Worm (Caenorhabditis elegans): ENCODE data around the gene C34D4.10.
A peak's percentile ranks its signal among the peaks of the same experiment; 100 is the strongest.

Gene C34D4.10

DNA sequence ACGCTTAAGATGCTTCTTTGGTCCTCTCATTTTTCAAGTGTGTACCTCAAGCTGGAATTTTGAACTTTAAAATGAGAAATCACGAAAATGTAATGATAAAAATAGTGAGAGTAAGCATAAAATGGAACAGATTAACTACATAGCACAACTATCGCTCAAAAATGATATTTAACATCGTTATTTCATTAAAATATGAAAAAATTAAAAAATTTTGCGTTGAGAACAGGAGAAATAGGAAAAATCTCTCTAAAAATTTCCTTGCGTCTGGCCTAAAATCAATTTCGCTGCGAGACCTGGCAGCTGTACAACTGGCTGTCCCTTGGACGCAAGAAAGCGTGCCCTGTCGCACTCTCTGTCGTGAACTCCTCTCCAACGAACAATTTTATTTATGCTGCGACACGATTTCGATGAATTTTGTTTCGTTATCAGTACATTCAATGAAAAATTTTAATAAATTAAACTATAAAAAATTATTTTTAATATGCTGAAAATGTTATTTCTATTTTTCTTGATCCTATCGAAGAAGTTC is 36.5 kb downstream of the C34D4.10 start, which contains the start of gene rps-4 (continued):
- no peak for TF ChIP-seq Y55F3AM.14 (GFP tag; optimal IDR thresholded peaks at IDR 0.05)
- peak; percentile 66 for TF ChIP-seq nhr-6 (tag; optimal IDR thresholded peaks at IDR 0.05)

DNA sequence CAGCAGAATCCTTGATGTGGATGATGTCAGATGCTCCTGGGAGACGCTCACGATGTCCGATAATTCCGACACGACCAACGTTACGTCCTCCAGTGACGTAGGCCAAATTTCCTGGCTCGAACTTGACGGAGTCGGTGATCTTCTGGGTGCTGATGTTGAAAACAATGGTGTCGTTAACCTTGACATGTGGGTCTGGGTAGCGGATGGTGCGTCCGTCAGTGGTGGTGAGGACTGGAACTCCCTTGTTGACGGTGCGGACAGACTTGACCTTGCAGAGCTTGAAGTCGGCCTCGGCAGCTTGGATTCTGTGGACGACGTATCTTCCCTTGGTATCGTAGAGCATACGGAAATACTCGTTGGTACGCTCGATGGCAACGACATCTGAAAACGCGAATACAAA is 37.2 kb downstream of the C34D4.10 start:
- TF ChIP-seq F13H6.1 (tag; optimal IDR thresholded peaks at IDR 0.05) (no peak), dmd-4 (tag; optimal IDR thresholded peaks at IDR 0.05) (no peak), Y55F3AM.14 (GFP tag; optimal IDR thresholded peaks at IDR 0.05) (no peak), ceh-82 (tag; optimal IDR thresholded peaks at IDR 0.05) (no peak), R02D3.7 (tag; optimal IDR thresholded peaks at IDR 0.05) (no peak), peb-1 (tag; optimal IDR thresholded peaks at IDR 0.05) (no peak), gmeb-1 (tag; optimal IDR thresholded peaks at IDR 0.05) (no peak), sem-4 (tag; optimal IDR thresholded peaks at IDR 0.05) (no peak), lin-39 (tag; optimal IDR thresholded peaks at IDR 0.05) (no peak), ama-1 (optimal IDR thresholded peaks at IDR 0.05) (no peak), nhr-11 (tag; optimal IDR thresholded peaks at IDR 0.05) (no peak), mbf-1 (tag; optimal IDR thresholded peaks at IDR 0.05) (no peak), nhr-12 (tag; optimal IDR thresholded peaks at IDR 0.05) (no peak), elt-3 (tag; optimal IDR thresholded peaks at IDR 0.05) (no peak), nhr-25 (tag; optimal IDR thresholded peaks at IDR 0.05) (no peak), blmp-1 (tag; optimal IDR thresholded peaks at IDR 0.05; ENCODE audit: insufficient read depth) (no peak), mab-5 (tag; optimal IDR thresholded peaks at IDR 0.05) (no peak)

DNA sequence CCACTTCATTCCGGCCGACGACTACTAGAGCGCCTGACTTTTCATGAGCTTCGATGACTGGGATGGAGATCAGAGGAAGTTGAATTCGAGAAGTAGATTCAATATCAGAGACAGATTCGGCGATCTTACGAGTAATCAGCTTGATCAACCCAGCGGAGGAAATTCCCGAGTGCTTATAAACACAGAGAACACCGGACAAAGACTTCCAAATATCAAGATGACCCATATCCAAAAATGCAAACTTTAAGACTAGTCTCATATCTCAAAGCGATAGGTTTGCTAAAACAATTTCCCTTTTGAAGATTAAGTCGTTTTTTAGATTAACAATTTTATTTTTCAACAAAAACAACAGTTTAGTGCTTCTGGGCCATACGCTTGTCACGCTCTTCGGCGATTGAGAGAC is 37.8 kb downstream of the C34D4.10 start, which contains the start of gene Y43B11AR.3:
Y43B11AR.3 (minus strand) TSS at position 335 of the 403 bp plus-strand sequence.
- TF ChIP-seq ceh-82 (tag; optimal IDR thresholded peaks at IDR 0.05), result no peak
- TF ChIP-seq nhr-11 (tag; optimal IDR thresholded peaks at IDR 0.05), result peak; percentile 33
- no peak for TF ChIP-seq ztf-4 (tag; optimal IDR thresholded peaks at IDR 0.05)
- peak; percentile 46 for TF ChIP-seq ama-1 (optimal IDR thresholded peaks at IDR 0.05)

DNA sequence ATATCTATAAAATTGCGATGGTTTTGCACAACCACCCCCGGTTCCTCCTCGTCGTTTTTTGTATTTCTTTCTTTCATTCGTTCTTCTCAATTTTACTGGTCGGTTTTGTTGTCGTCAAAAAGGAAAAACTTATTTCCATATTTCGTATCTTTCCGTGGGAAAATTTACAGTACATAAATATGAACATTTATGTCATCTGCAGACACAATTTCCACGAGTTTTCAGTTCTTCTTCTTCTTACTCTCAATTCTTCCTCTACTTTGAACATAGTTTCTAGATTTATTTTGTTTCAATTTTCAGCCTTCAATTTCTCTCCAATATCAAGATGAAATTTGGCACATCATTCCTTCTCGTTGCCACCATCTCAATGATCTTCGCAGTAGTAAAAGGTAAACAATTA is 40.0 kb downstream of the C34D4.10 start, which contains the start of gene Y43B11AR.1:
Y43B11AR.1 (plus strand) TSS at position 301 of the 400 bp plus-strand sequence.
- no peak for TF ChIP-seq ZK546.5 (tag; optimal IDR thresholded peaks at IDR 0.05)
- no peak for TF ChIP-seq nhr-10 (tag; optimal IDR thresholded peaks at IDR 0.05)
- TF ChIP-seq unc-55 (GFP tag; optimal IDR thresholded peaks at IDR 0.05), result no peak
- no peak for TF ChIP-seq nhr-237 (tag; optimal IDR thresholded peaks at IDR 0.05)
- no peak for TF ChIP-seq nhr-129 (tag; optimal IDR thresholded peaks at IDR 0.05)
- no peak for TF ChIP-seq nhr-21 (tag; optimal IDR thresholded peaks at IDR 0.05)
- no peak for TF ChIP-seq lin-11 (tag; optimal IDR thresholded peaks at IDR 0.05)
- no peak for TF ChIP-seq ztf-4 (tag; optimal IDR thresholded peaks at IDR 0.05)
- TF ChIP-seq sma-9 (GFP tag; optimal IDR thresholded peaks at IDR 0.05), result no peak
- no peak for TF ChIP-seq sma-9 (tag; optimal IDR thresholded peaks at IDR 0.05)
- TF ChIP-seq sma-3 (GFP tag; optimal IDR thresholded peaks at IDR 0.05), result no peak
- no peak for TF ChIP-seq egl-27 (tag; optimal IDR thresholded peaks at IDR 0.05)
- no peak for TF ChIP-seq mdl-1 (tag; optimal IDR thresholded peaks at IDR 0.05)
- no peak for TF ChIP-seq elt-1 (tag; optimal IDR thresholded peaks at IDR 0.05)
- TF ChIP-seq lin-13 (GFP tag; optimal IDR thresholded peaks at IDR 0.05), result no peak
- TF ChIP-seq nhr-77 (tag; optimal IDR thresholded peaks at IDR 0.05), result no peak
- TF ChIP-seq F13H6.1 (tag; optimal IDR thresholded peaks at IDR 0.05), result no peak
- TF ChIP-seq aly-2 (tag; optimal IDR thresholded peaks at IDR 0.05), result no peak
- TF ChIP-seq sem-4 (tag; optimal IDR thresholded peaks at IDR 0.05), result no peak

DNA sequence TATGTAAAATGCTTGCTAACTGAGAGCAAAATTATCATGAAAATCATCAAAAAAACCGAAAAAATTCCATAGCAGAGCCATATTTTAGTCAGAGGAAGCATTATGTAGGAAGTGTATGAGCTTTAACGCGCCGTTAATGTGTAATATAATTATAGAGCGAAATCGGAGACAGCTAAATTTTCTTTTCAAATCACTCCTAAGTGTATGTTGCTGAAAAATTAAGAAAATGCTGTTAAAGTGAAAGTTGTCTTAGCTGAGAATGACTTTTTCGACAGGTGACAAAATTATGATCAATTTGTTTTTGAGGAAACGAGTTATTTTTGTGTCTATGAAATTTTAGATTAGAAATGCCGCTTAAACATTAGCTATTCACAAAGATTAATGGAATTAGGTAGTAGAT is 46.1 kb downstream of the C34D4.10 start, which contains the start of gene srg-50:
srg-50 (minus strand) TSS at position 101 of the 400 bp plus-strand sequence.
- TF ChIP-seq nhr-11 (tag; optimal IDR thresholded peaks at IDR 0.05) (no peak), dmd-4 (tag; optimal IDR thresholded peaks at IDR 0.05) (no peak), zag-1 (tag; optimal IDR thresholded peaks at IDR 0.05) (no peak), unc-39 (tag; optimal IDR thresholded peaks at IDR 0.05) (no peak), lin-13 (GFP tag; optimal IDR thresholded peaks at IDR 0.05) (no peak), Y55F3AM.14 (GFP tag; optimal IDR thresholded peaks at IDR 0.05) (no peak), lin-39 (tag; optimal IDR thresholded peaks at IDR 0.05) (no peak), F13H6.1 (tag; optimal IDR thresholded peaks at IDR 0.05) (no peak), aly-2 (tag; optimal IDR thresholded peaks at IDR 0.05) (no peak), ZK546.5 (tag; optimal IDR thresholded peaks at IDR 0.05) (no peak), snpc-4 (tag; optimal IDR thresholded peaks at IDR 0.05) (no peak), blmp-1 (tag; optimal IDR thresholded peaks at IDR 0.05; ENCODE audit: insufficient read depth) (no peak), ztf-1 (GFP tag; conservative IDR thresholded peaks at IDR 0.05) (no peak), sma-3 (GFP tag; optimal IDR thresholded peaks at IDR 0.05) (no peak)
